Worm (Caenorhabditis elegans) whole organism, late embryonic: Measurements from ENCODE around the gene C53B4.2.

Experiments
- ceh-22 ChIP-seq: sonication (generic microtip); optimal IDR thresholded peaks from 2 replicates; lab custom pipeline; 2017; ENCODE audit warnings: missing biosample characterization, missing genetic modification characterization
- elt-2 ChIP-seq: sonication (generic microtip); optimal IDR thresholded peaks from 2 replicates; lab custom pipeline; 2016; ENCODE audit warnings: missing genetic modification reagents, missing genetic modification characterization, missing compliant biosample characterization
- fkh-10 ChIP-seq: fragments of 150-350 bp; optimal IDR thresholded peaks from 2 replicates; lab custom pipeline; 2014; ENCODE audit warnings: missing biosample characterization, missing genetic modification reagents, missing genetic modification characterization
- pha-4 ChIP-seq: fragments of 150-350 bp; optimal IDR thresholded peaks from 2 replicates; lab custom pipeline; 2018; ENCODE audit warnings: missing biosample characterization, missing genetic modification reagents, missing genetic modification characterization
- rnt-1 ChIP-seq: sonication (generic microtip); optimal IDR thresholded peaks from 2 replicates; lab custom pipeline; 2016; ENCODE audit warnings: missing genetic modification characterization, missing compliant biosample characterization

- TF ChIP-seq rnt-1 (tag; lab: Kevin White, UChicago) (no peak), ceh-22 (tag; lab: Kevin White, UChicago) (no peak), fkh-10 (GFP tag; lab: Kevin White, UChicago) (no peak), elt-2 (tag; lab: Kevin White, UChicago) (no peak), pha-4 (tag; lab: Kevin White, UChicago) (no peak)
Observed at ce11 chrIV:8951953-8952567, 13.9 kb upstream of the C53B4.2 start.
